Fruit fly (Drosophila melanogaster): Measurements from ENCODE around the gene a6.

The a6 gene

DNA sequence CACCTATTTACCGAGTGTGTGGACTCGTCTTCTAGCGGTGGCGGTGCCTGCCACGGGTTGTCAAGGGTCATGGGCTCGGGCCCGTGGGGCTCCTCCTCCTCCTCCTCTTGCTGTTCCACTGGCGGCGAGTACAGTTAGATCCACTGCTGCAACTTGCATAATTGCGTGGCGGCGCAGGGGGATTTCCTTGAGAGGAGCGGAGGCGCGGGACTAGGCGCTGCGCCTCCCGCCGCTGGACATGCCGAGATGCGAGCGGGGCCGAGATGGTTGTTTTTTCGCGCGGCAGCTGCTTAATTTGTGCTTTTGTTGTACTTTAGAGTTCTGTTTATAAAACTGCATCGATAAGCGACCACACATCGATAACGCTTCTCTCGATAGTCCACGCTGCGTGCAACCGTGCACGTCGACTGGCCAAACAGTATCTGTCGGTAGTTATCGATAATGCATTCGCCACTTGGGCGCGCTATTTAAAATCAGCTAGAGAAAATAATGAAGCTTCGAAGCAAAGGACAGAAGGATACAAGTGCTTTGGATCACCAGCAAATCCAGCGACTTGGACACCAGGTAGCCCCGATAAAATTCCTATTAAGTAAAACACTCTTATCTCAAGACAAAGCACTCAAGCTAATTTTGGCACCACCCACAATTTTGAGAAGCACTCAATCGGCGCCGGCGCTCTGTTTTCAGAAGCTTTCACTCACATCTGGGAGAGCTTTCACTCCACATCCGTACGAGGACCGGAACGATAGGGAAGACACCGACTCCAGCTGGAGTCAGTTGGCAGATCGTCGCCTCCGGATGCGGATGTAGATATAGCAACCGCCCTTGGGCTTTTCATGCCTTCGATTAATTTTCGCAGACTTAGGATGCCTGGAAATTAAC, at the start of gene a6:
Gene a6 (minus strand): TSS at position 361 of the 882 bp plus-strand sequence.
- TF ChIP-seq Sp1 (GFP tag; optimal IDR thresholded peaks at IDR 0.05) (no peak), Rel (GFP tag; optimal IDR thresholded peaks at IDR 0.05) (no peak), Rel (tag; optimal IDR thresholded peaks at IDR 0.05) (peak; percentile 31), Abd-B (GFP tag; optimal IDR thresholded peaks at IDR 0.05) (no peak), psq (GFP tag; optimal IDR thresholded peaks at IDR 0.05) (no peak), h (GFP tag; optimal IDR thresholded peaks at IDR 0.05) (peak; percentile 6)

dm6 chrX:1735083-1735482, 39.4 kb upstream of the a6 start:
- no peak for TF ChIP-seq sv (GFP tag; optimal IDR thresholded peaks at IDR 0.05)
- TF ChIP-seq Hr83 (GFP tag; optimal IDR thresholded peaks at IDR 0.05; ENCODE audit: poor library complexity, severe bottlenecking), result no peak
- no peak for TF ChIP-seq N (GFP tag; optimal IDR thresholded peaks at IDR 0.05)
- no peak for TF ChIP-seq dsf (GFP tag; optimal IDR thresholded peaks at IDR 0.05; ENCODE audit: borderline replicate concordance)
- TF ChIP-seq br (GFP tag; optimal IDR thresholded peaks at IDR 0.05), result no peak
- no peak for TF ChIP-seq OdsH (GFP tag; optimal IDR thresholded peaks at IDR 0.05)
- TF ChIP-seq pan (optimal IDR thresholded peaks at IDR 0.05), result no peak

- no peak for TF ChIP-seq CrebA (GFP tag; optimal IDR thresholded peaks at IDR 0.05; ENCODE audit: borderline replicate concordance)
- TF ChIP-seq HLH106 (tag; optimal IDR thresholded peaks at IDR 0.05), result no peak
- TF ChIP-seq ey (GFP tag; optimal IDR thresholded peaks at IDR 0.05), result no peak
- peak; percentile 92 for TF ChIP-seq Dfd (GFP tag; optimal IDR thresholded peaks at IDR 0.05)
Measured at dm6 chrX:1714874-1715273, 19.2 kb upstream of the a6 start.

- TF ChIP-seq OdsH (GFP tag; optimal IDR thresholded peaks at IDR 0.05) (no peak), CG9705 (GFP tag; optimal IDR thresholded peaks at IDR 0.05) (no peak), Dfd (GFP tag; optimal IDR thresholded peaks at IDR 0.05) (no peak), Hr83 (GFP tag; optimal IDR thresholded peaks at IDR 0.05; ENCODE audit: poor library complexity, severe bottlenecking) (no peak), GATAd (GFP tag; optimal IDR thresholded peaks at IDR 0.05) (no peak), usp (GFP tag; optimal IDR thresholded peaks at IDR 0.05) (no peak), Abd-B (GFP tag; optimal IDR thresholded peaks at IDR 0.05) (no peak), Hr78 (GFP tag; optimal IDR thresholded peaks at IDR 0.05) (no peak), CG32264 (GFP tag; optimal IDR thresholded peaks at IDR 0.05) (no peak), sv (GFP tag; optimal IDR thresholded peaks at IDR 0.05) (no peak), psq (GFP tag; optimal IDR thresholded peaks at IDR 0.05) (no peak), CrebA (GFP tag; optimal IDR thresholded peaks at IDR 0.05; ENCODE audit: borderline replicate concordance) (no peak), ey (GFP tag; optimal IDR thresholded peaks at IDR 0.05) (no peak), Hnf4 (GFP tag; optimal IDR thresholded peaks at IDR 0.05) (no peak), dl (GFP tag; optimal IDR thresholded peaks at IDR 0.05; ENCODE audit: insufficient read depth in 1 of 2, partially characterized antibody in 2 of 2) (no peak), Jra (GFP tag; optimal IDR thresholded peaks at IDR 0.05) (no peak), h (GFP tag; optimal IDR thresholded peaks at IDR 0.05) (no peak), fru (GFP tag; optimal IDR thresholded peaks at IDR 0.05) (no peak)
Measured at dm6 chrX:1710082-1710481, 14.4 kb upstream of the a6 start, which contains the start of gene CG3795. TSS of gene CG3795 (minus strand) at chrX:1710182.

dm6 chrX:1705929-1706328, 10.2 kb upstream of the a6 start:
- peak; percentile 32 for TF ChIP-seq HLH106 (tag; optimal IDR thresholded peaks at IDR 0.05)
- TF ChIP-seq Sp1 (GFP tag; optimal IDR thresholded peaks at IDR 0.05), result peak; percentile 3
- TF ChIP-seq foxo (GFP tag; optimal IDR thresholded peaks at IDR 0.05), result peak in 1 of 2 experiments; percentile 40
- TF ChIP-seq rgr (GFP tag; optimal IDR thresholded peaks at IDR 0.05), result no peak
- no peak for TF ChIP-seq jim (GFP tag; optimal IDR thresholded peaks at IDR 0.05)
- no peak for TF ChIP-seq Mio (GFP tag; optimal IDR thresholded peaks at IDR 0.05)
- TF ChIP-seq brk (GFP tag; optimal IDR thresholded peaks at IDR 0.05), result no peak
- peak; percentile 51 for TF ChIP-seq fru (GFP tag; optimal IDR thresholded peaks at IDR 0.05)
- no peak for TF ChIP-seq dmrt93B (GFP tag; optimal IDR thresholded peaks at IDR 0.05)
